Worm (Caenorhabditis elegans) whole organism, L2 larva: Measurements from ENCODE around the gene T27D12.1.

Experiments used
- ama-1 ChIP-seq: fragments of 150-350 bp; optimal IDR thresholded peaks from 2 replicates; lab custom pipeline; 2018; ENCODE audit warnings: inconsistent platforms
- blmp-1 ChIP-seq: sonication (generic microtip); optimal IDR thresholded peaks from 2 replicates; lab custom pipeline; 2017; ENCODE audit warnings: missing genetic modification characterization, mild to moderate bottlenecking, missing compliant biosample characterization, antibody characterized with exemption, moderate library complexity; ENCODE audit not compliant: insufficient read depth
- fos-1 ChIP-seq: fragments of 150-350 bp; optimal IDR thresholded peaks from 2 replicates; lab custom pipeline; 2014; ENCODE audit warnings: missing biosample characterization, missing genetic modification characterization
- lin-11 ChIP-seq: fragments of 150-350 bp; sonication (generic microtip); optimal IDR thresholded peaks from 2 replicates; lab custom pipeline; 2014; ENCODE audit warnings: missing biosample characterization, missing genetic modification characterization, inconsistent platforms, mixed read lengths
- lsy-2 ChIP-seq, 2 experiments: fragments of 150-350 bp in 1 of 2; sonication (generic microtip) in 1 of 2; optimal IDR thresholded peaks; 2 replicates each; lab custom pipeline; 2014 to 2017; ENCODE audit warnings: missing biosample characterization in 2 of 2, missing genetic modification characterization in 2 of 2
- nhr-25 ChIP-seq: fragments of 150-350 bp; sonication (generic microtip); optimal IDR thresholded peaks from 3 replicates; lab custom pipeline; 2014; ENCODE audit warnings: missing biosample characterization, missing genetic modification characterization
- nhr-6 ChIP-seq: fragments of 150-350 bp; optimal IDR thresholded peaks from 2 replicates; lab custom pipeline; 2014; ENCODE audit warnings: missing biosample characterization, missing genetic modification characterization
- nhr-77 ChIP-seq: fragments of 150-350 bp; optimal IDR thresholded peaks from 2 replicates; lab custom pipeline; 2014; ENCODE audit warnings: missing biosample characterization, missing genetic modification characterization
- peb-1 ChIP-seq: fragments of 150-350 bp; optimal IDR thresholded peaks from 2 replicates; lab custom pipeline; 2014; ENCODE audit warnings: missing biosample characterization, missing genetic modification characterization
- zag-1 ChIP-seq: fragments of 150-350 bp; optimal IDR thresholded peaks from 2 replicates; lab custom pipeline; 2014; ENCODE audit warnings: missing biosample characterization, missing genetic modification characterization
- ztf-11 ChIP-seq: sonication (generic microtip); optimal IDR thresholded peaks from 2 replicates; lab custom pipeline; 2017; ENCODE audit warnings: missing biosample characterization, missing genetic modification characterization

DNA sequence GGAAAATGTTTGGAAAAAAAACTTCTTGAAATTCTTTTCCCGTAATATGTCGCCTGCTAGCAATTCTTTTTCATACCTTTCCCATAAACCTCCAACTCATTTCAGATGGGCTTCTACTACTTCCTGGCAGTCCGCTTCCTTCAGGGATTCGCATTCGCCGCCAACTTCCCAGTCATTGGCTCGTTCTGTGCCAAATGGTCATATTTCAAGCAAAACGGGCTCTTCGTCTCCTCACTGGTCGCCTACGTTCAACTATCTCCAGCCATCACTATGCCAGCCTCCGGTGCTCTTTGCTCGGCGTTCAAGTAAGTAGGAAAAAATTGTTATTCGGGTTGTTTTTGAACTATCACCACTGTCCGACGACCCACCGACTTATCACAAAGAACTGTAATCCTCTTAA lies 1.7 kb downstream of the T27D12.1 start:
- no peak for TF ChIP-seq ztf-11
- no peak for TF ChIP-seq lin-11
- no peak for TF ChIP-seq nhr-25 (tag; lab: Kevin White, UChicago)
- no peak for TF ChIP-seq zag-1 (tag; lab: Kevin White, UChicago)
- no peak for TF ChIP-seq fos-1 (tag; lab: Kevin White, UChicago)
- TF ChIP-seq lsy-2 (tag; optimal IDR thresholded peaks at IDR 0.05; lab: Kevin White, UChicago), result no peak
- TF ChIP-seq nhr-77, result no peak
- TF ChIP-seq peb-1 (tag; lab: Kevin White, UChicago), result no peak
- TF ChIP-seq blmp-1 (tag; lab: Kevin White, UChicago), result no peak
- TF ChIP-seq nhr-6 (tag; lab: Kevin White, UChicago), result no peak
- no peak for TF ChIP-seq ama-1 (lab: Kevin White, UChicago)
